Worm (Caenorhabditis elegans) whole organism, young adult: ENCODE measurements around the gene B0252.5.

Experiments used
- B0261.1 ChIP-seq: sonication (generic microtip); optimal IDR thresholded peaks from 2 replicates; lab custom pipeline; 2016; ENCODE audit warnings: mild to moderate bottlenecking, missing genetic modification characterization, moderate library complexity, missing compliant biosample characterization
- F52B5.7 ChIP-seq: sonication (generic microtip); optimal IDR thresholded peaks from 2 replicates; lab custom pipeline; 2016; ENCODE audit warnings: mild to moderate bottlenecking, missing genetic modification characterization, missing compliant biosample characterization
- F57A8.1 ChIP-seq: fragments of 200-800 bp; sonication (Bioruptor generic); optimal IDR thresholded peaks from 2 replicates; lab custom pipeline; 2018; ENCODE audit warnings: mild to moderate bottlenecking, missing genetic modification characterization, moderate library complexity, missing compliant biosample characterization
- F57C9.4 ChIP-seq: sonication (generic microtip); optimal IDR thresholded peaks from 2 replicates; lab custom pipeline; 2017; ENCODE audit warnings: mild to moderate bottlenecking, missing genetic modification characterization, missing compliant biosample characterization
- T07F8.4 ChIP-seq: sonication (generic microtip); optimal IDR thresholded peaks from 2 replicates; lab custom pipeline; 2016; ENCODE audit warnings: mild to moderate bottlenecking, missing genetic modification characterization, moderate library complexity, missing compliant biosample characterization
- Y53G8AR.9 ChIP-seq: fragments of 200-800 bp; sonication (Bioruptor generic); conservative IDR thresholded peaks from 2 replicates; pipeline ENCODE4 v1.3.6; 2022; ENCODE audit warnings: missing genetic modification reagents, missing genetic modification characterization, missing compliant biosample characterization
- Y67H2A.10 ChIP-seq: fragments of 200-800 bp; sonication (Bioruptor generic); conservative IDR thresholded peaks from 2 replicates; pipeline ENCODE4 v1.3.6; 2022; ENCODE audit warnings: missing genetic modification reagents, missing genetic modification characterization, missing compliant biosample characterization
- Y79H2A.3 ChIP-seq: fragments of 200-800 bp; sonication (Bioruptor generic); conservative IDR thresholded peaks from 2 replicates; pipeline ENCODE4 v1.3.6; 2022; ENCODE audit warnings: missing genetic modification reagents, missing genetic modification characterization, missing compliant biosample characterization
- attf-3 ChIP-seq: fragments of 200-800 bp; sonication (Bioruptor generic); conservative IDR thresholded peaks from 2 replicates; pipeline ENCODE4 v1.3.6; 2022; ENCODE audit warnings: missing genetic modification reagents, missing genetic modification characterization, missing compliant biosample characterization
- attf-6 ChIP-seq: fragments of 200-800 bp; sonication (Bioruptor generic); IDR thresholded peaks from 2 replicates; pipeline ENCODE4 v1.3.6; 2022; ENCODE audit warnings: missing genetic modification reagents, missing genetic modification characterization, missing compliant biosample characterization
- bed-2 ChIP-seq: fragments of 200-800 bp; sonication (Bioruptor generic); IDR thresholded peaks from 2 replicates; pipeline ENCODE4 v1.3.6; 2022; ENCODE audit warnings: missing genetic modification reagents, missing genetic modification characterization, missing compliant biosample characterization
- cebp-1 ChIP-seq, 2 experiments: fragments of 200-800 bp in 1 of 2; sonication (Bioruptor generic) in 1 of 2; sonication (generic microtip) in 1 of 2; IDR thresholded peaks in 1 of 2; optimal IDR thresholded peaks in 1 of 2; 2 replicates each; pipeline versions ENCODE4 v1.3.6 to Lab custom; 2017 to 2022; ENCODE audit warnings: missing compliant biosample characterization in 2 of 2, missing genetic modification characterization in 2 of 2, mild to moderate bottlenecking in 1 of 2, missing genetic modification reagents in 1 of 2, moderate library complexity in 1 of 2
- cebp-2 ChIP-seq: fragments of 200-800 bp; sonication (Bioruptor generic); IDR thresholded peaks from 2 replicates; pipeline ENCODE4 v1.3.6; 2022; ENCODE audit warnings: missing genetic modification characterization, missing compliant biosample characterization
- chd-7 ChIP-seq: sonication (generic microtip); optimal IDR thresholded peaks from 2 replicates; lab custom pipeline; 2016; ENCODE audit warnings: mild to moderate bottlenecking, missing genetic modification characterization, moderate library complexity, missing compliant biosample characterization
- die-1 ChIP-seq: sonication (generic microtip); optimal IDR thresholded peaks from 2 replicates; lab custom pipeline; 2016; ENCODE audit warnings: missing genotype, mild to moderate bottlenecking, missing genetic modification characterization, missing compliant biosample characterization
- egl-18 ChIP-seq: fragments of 200-800 bp; sonication (Bioruptor generic); IDR thresholded peaks from 2 replicates; pipeline ENCODE4 v1.3.6; 2022; ENCODE audit warnings: missing genetic modification reagents, missing genetic modification characterization, missing compliant biosample characterization
- egrh-3 ChIP-seq: fragments of 200-800 bp; sonication (Bioruptor generic); IDR thresholded peaks from 2 replicates; pipeline ENCODE4 v1.3.6; 2022; ENCODE audit warnings: missing genetic modification reagents, missing genetic modification characterization, missing compliant biosample characterization
- gei-17 ChIP-seq: fragments of 200-800 bp; sonication (Bioruptor generic); optimal IDR thresholded peaks from 2 replicates; lab custom pipeline; 2018; ENCODE audit warnings: mild to moderate bottlenecking, missing genetic modification characterization, missing compliant biosample characterization
- him-1 ChIP-seq: sonication (generic microtip); optimal IDR thresholded peaks from 2 replicates; lab custom pipeline; 2016; ENCODE audit warnings: missing genotype, missing genetic modification reagents, missing genetic modification characterization, missing compliant biosample characterization
- hmg-1.2 ChIP-seq: fragments of 200-800 bp; sonication (Bioruptor generic); IDR thresholded peaks from 2 replicates; pipeline ENCODE4 v1.3.6; 2022; ENCODE audit warnings: missing genetic modification reagents, missing genetic modification characterization, missing compliant biosample characterization
- hrde-1 ChIP-seq: sonication (generic microtip); optimal IDR thresholded peaks from 2 replicates; lab custom pipeline; 2016; ENCODE audit warnings: missing genetic modification characterization, mild to moderate bottlenecking, missing compliant biosample characterization, moderate library complexity, missing genotype, missing genetic modification reagents, borderline replicate concordance
- lag-1 ChIP-seq: fragments of 200-800 bp; sonication (Bioruptor generic); IDR thresholded peaks from 2 replicates; pipeline ENCODE4 v1.3.6; 2022; ENCODE audit warnings: missing genetic modification reagents, missing genetic modification characterization, missing compliant biosample characterization
- lin-26 ChIP-seq: fragments of 200-800 bp; sonication (Bioruptor generic); IDR thresholded peaks from 2 replicates; pipeline ENCODE4 v1.3.6; 2022; ENCODE audit warnings: missing genetic modification reagents, missing genetic modification characterization, missing compliant biosample characterization
- lin-35 ChIP-seq, 3 experiments: fragments of 150-350 bp in 2 of 3; sonication (generic microtip) in 1 of 3; optimal IDR thresholded peaks; 2 replicates each; lab custom pipeline; 2014 to 2018; ENCODE audit warnings: missing biosample characterization in 3 of 3, missing genetic modification characterization in 3 of 3, missing genetic modification reagents in 3 of 3
- lin-40 ChIP-seq: sonication (generic microtip); optimal IDR thresholded peaks from 2 replicates; lab custom pipeline; 2016; ENCODE audit warnings: missing genetic modification characterization, mild to moderate bottlenecking, missing compliant biosample characterization, missing genotype, missing genetic modification reagents
- lin-54 ChIP-seq: fragments of 200-800 bp; sonication (Bioruptor generic); optimal IDR thresholded peaks from 2 replicates; lab custom pipeline; 2018; ENCODE audit warnings: mild to moderate bottlenecking, missing genetic modification characterization, missing compliant biosample characterization
- mel-28 ChIP-seq: sonication (generic microtip); optimal IDR thresholded peaks from 2 replicates; lab custom pipeline; 2016; ENCODE audit warnings: borderline replicate concordance, mild to moderate bottlenecking, missing genetic modification characterization, missing compliant biosample characterization
- mes-4 ChIP-seq: sonication (generic microtip); optimal IDR thresholded peaks from 2 replicates; lab custom pipeline; 2016; ENCODE audit warnings: missing genotype, missing genetic modification characterization, missing compliant biosample characterization
- mxl-1 ChIP-seq: sonication (generic microtip); optimal IDR thresholded peaks from 2 replicates; lab custom pipeline; 2016; ENCODE audit warnings: missing genetic modification characterization, missing compliant biosample characterization
- nfya-2 ChIP-seq: fragments of 200-800 bp; sonication (Bioruptor generic); IDR thresholded peaks from 2 replicates; pipeline ENCODE4 v1.3.6; 2022; ENCODE audit warnings: missing genetic modification reagents, missing genetic modification characterization, missing compliant biosample characterization
- nhr-120 ChIP-seq: fragments of 200-800 bp; sonication (Bioruptor generic); IDR thresholded peaks from 2 replicates; pipeline ENCODE4 v1.3.6; 2022; ENCODE audit warnings: missing genetic modification characterization, missing compliant biosample characterization
- nhr-27 ChIP-seq: fragments of 200-800 bp; sonication (Bioruptor generic); optimal IDR thresholded peaks from 2 replicates; lab custom pipeline; 2018; ENCODE audit warnings: mild to moderate bottlenecking, missing genetic modification characterization, moderate library complexity, missing compliant biosample characterization
- nhr-90 ChIP-seq: sonication (generic microtip); optimal IDR thresholded peaks from 2 replicates; lab custom pipeline; 2016; ENCODE audit warnings: missing genotype, mild to moderate bottlenecking, missing genetic modification characterization, missing compliant biosample characterization
- pbrm-1 ChIP-seq: fragments of 200-800 bp; sonication (Bioruptor generic); IDR thresholded peaks from 2 replicates; pipeline ENCODE4 v1.3.6; 2022; ENCODE audit warnings: missing genetic modification reagents, missing genetic modification characterization, missing compliant biosample characterization
- rcor-1 ChIP-seq: fragments of 200-800 bp; sonication (Bioruptor generic); IDR thresholded peaks from 2 replicates; pipeline ENCODE4 v1.3.6; 2022; ENCODE audit warnings: missing genetic modification reagents, missing genetic modification characterization, missing compliant biosample characterization
- rpc-1 ChIP-seq, 2 experiments: fragments of 150-350 bp in 1 of 2; sonication (generic microtip) in 1 of 2; optimal IDR thresholded peaks; 2 replicates each; lab custom pipeline; 2014 to 2018; ENCODE audit warnings: missing biosample characterization in 1 of 2, missing genetic modification characterization in 1 of 2, missing genetic modification reagents in 1 of 2, missing genotype in 1 of 2
- snpc-1.3 ChIP-seq: sonication (generic microtip); optimal IDR thresholded peaks from 2 replicates; lab custom pipeline; 2017; ENCODE audit warnings: missing genetic modification characterization, mild to moderate bottlenecking, missing compliant biosample characterization, antibody characterized with exemption, moderate library complexity, missing genotype, missing genetic modification reagents; ENCODE audit not compliant: insufficient read depth
- snpc-4 ChIP-seq, 5 experiments: fragments of 150-350 bp in 1 of 5; sonication (generic microtip) in 4 of 5; optimal IDR thresholded peaks; 2 replicates each; lab custom pipeline; 2014 to 2018; ENCODE audit warnings: missing genetic modification characterization in 5 of 5, missing biosample characterization in 3 of 5, antibody characterized with exemption in 2 of 5, mild to moderate bottlenecking in 2 of 5, missing compliant biosample characterization in 2 of 5, missing genotype in 2 of 5, moderate library complexity in 2 of 5, missing genetic modification reagents in 1 of 5
- somi-1 ChIP-seq: fragments of 200-800 bp; sonication (Bioruptor generic); optimal IDR thresholded peaks from 2 replicates; lab custom pipeline; 2018; ENCODE audit warnings: mild to moderate bottlenecking, missing genetic modification characterization, missing compliant biosample characterization
- tbp1 ChIP-seq: fragments of 200-800 bp; sonication (Bioruptor generic); optimal IDR thresholded peaks from 2 replicates; lab custom pipeline; 2018; ENCODE audit warnings: mild to moderate bottlenecking, missing genetic modification characterization, missing compliant biosample characterization
- unc-62 ChIP-seq: fragments of 150-350 bp; optimal IDR thresholded peaks from 2 replicates; lab custom pipeline; 2014; ENCODE audit warnings: missing biosample characterization, missing genetic modification reagents, missing genetic modification characterization
- ztf-18 ChIP-seq: sonication (generic microtip); optimal IDR thresholded peaks from 2 replicates; lab custom pipeline; 2016; ENCODE audit warnings: missing genotype, mild to moderate bottlenecking, missing genetic modification characterization, missing compliant biosample characterization
- ztf-22 ChIP-seq: fragments of 200-800 bp; sonication (Bioruptor generic); optimal IDR thresholded peaks from 2 replicates; lab custom pipeline; 2018; ENCODE audit warnings: mild to moderate bottlenecking, missing genetic modification characterization, moderate library complexity, missing compliant biosample characterization
- ztf-26 ChIP-seq: sonication (generic microtip); optimal IDR thresholded peaks from 2 replicates; lab custom pipeline; 2017; ENCODE audit warnings: missing genetic modification characterization, missing compliant biosample characterization
- ztf-3 ChIP-seq: fragments of 200-800 bp; sonication (Bioruptor generic); optimal IDR thresholded peaks from 2 replicates; lab custom pipeline; 2018; ENCODE audit warnings: mild to moderate bottlenecking, missing genetic modification characterization, missing compliant biosample characterization

B0252.5 gene

ce11 chrII:6898017-6898779, 20.5 kb downstream of the B0252.5 start, which contains the start of gene hrpl-1:
hrpl-1 (plus strand) TSS chrII:6898729.
- TF ChIP-seq ztf-3 (GFP tag; lab: Kevin White, UChicago) (no peak), die-1 (tag; lab: Kevin White, UChicago) (peak; percentile 74), bed-2 (no peak), Y53G8AR.9 (GFP tag; lab: Robert Waterston, UW) (no peak), mel-28 (tag; lab: Kevin White, UChicago) (no peak), nhr-27 (tag; lab: Kevin White, UChicago) (no peak), ztf-26 (tag; lab: Kevin White, UChicago) (no peak), lin-54 (peak; percentile 0), ztf-22 (GFP tag; lab: Kevin White, UChicago) (no peak), hrde-1 (tag; lab: Kevin White, UChicago) (peak; percentile 31), T07F8.4 (no peak), nhr-120 (GFP tag; lab: Robert Waterston, UW) (no peak), unc-62 (GFP tag; lab: Kevin White, UChicago) (no peak), nfya-2 (GFP tag; lab: Robert Waterston, UW) (no peak), him-1 (tag; lab: Kevin White, UChicago) (peak; percentile 15), lin-40 (no peak), lin-35 (GFP tag; optimal IDR thresholded peaks at IDR 0.05; lab: Kevin White, UChicago) (no peak), B0261.1 (peak; percentile 73), egrh-3 (GFP tag; lab: Robert Waterston, UW) (no peak), pbrm-1 (GFP tag; lab: Robert Waterston, UW) (0 out of 2 replicates have a peak, but pooled peaks have one; percentile 27), Y67H2A.10 (GFP tag; lab: Robert Waterston, UW) (no peak), Y79H2A.3 (GFP tag; lab: Robert Waterston, UW) (no peak), cebp-1 (GFP tag; IDR thresholded peaks at IDR 0.05; lab: Robert Waterston, UW) (no peak), cebp-1 (tag; optimal IDR thresholded peaks at IDR 0.05; lab: Kevin White, UChicago) (peak; percentile 24), snpc-1.3 (no peak), egl-18 (GFP tag; lab: Robert Waterston, UW) (no peak), rpc-1 (optimal IDR thresholded peaks at IDR 0.05; lab: Kevin White, UChicago) (peak; percentile 57), rpc-1 (tag; optimal IDR thresholded peaks at IDR 0.05; lab: Kevin White, UChicago) (peak; percentile 76), F57A8.1 (GFP tag; lab: Kevin White, UChicago) (no peak), F57C9.4 (no peak), somi-1 (peak; percentile 45), tbp1 (peak; percentile 90), attf-3 (0 out of 2 replicates have a peak, but pooled peaks have one; percentile 48), lin-26 (0 out of 2 replicates have a peak, but pooled peaks have one; percentile 57), rcor-1 (GFP tag; lab: Robert Waterston, UW) (no peak), F52B5.7 (tag; lab: Kevin White, UChicago) (no peak), gei-17 (no peak), lag-1 (no peak), ztf-18 (tag; lab: Kevin White, UChicago) (no peak), mxl-1 (tag; lab: Kevin White, UChicago) (peak; percentile 20), cebp-2 (GFP tag; lab: Robert Waterston, UW) (no peak), mes-4 (peak; percentile 58), nhr-90 (tag; lab: Kevin White, UChicago) (peak; percentile 20), attf-6 (no peak), snpc-4 (GFP tag; optimal IDR thresholded peaks at IDR 0.05; lab: Kevin White, UChicago) (no peak), snpc-4 (tag; optimal IDR thresholded peaks at IDR 0.05; lab: Kevin White, UChicago) (peak in 1 of 4 experiments; percentile 11), hmg-1.2 (GFP tag; lab: Robert Waterston, UW) (peak; percentile 29; the same call in 1 of the 2 replicates), chd-7 (tag; lab: Kevin White, UChicago) (no peak)
